Worm (Caenorhabditis elegans): ENCODE data around the gene nspb-9.

ce11 chrII:14593281-14593680 lies 12.6 kb downstream of the nspb-9 start, which contains the start of gene catp-4:
- TF ChIP-seq unc-62 (GFP tag; optimal IDR thresholded peaks at IDR 0.05) (no peak), ztf-11 (tag; optimal IDR thresholded peaks at IDR 0.05) (no peak)
